Worm (Caenorhabditis elegans): ENCODE data around the gene T24D5.3.
A peak's percentile ranks its signal among the peaks of the same experiment; 100 is the strongest.

T24D5.3 gene

DNA sequence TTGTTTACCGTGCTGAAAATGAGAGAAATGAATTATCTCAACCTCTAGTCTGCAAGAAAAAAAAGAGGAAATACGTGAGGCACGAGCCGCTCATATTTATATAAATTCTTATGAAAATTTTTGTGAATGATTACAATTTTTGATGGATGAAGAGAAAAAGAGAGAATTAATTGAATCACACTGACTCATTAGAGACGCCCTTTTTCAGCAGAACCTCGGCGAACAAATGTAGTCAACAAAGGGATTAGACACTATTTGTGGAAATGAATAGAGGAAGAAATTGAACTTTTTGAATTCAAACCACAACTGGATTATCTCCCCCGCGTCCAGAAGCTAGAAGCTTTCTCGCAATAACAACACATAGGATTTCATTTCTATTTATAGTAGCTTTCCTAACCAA lies 33.1 kb upstream of the T24D5.3 start:
- TF ChIP-seq unc-42 (tag; optimal IDR thresholded peaks at IDR 0.05) = peak; percentile 14
- no peak for TF ChIP-seq ama-1 (optimal IDR thresholded peaks at IDR 0.05)

DNA sequence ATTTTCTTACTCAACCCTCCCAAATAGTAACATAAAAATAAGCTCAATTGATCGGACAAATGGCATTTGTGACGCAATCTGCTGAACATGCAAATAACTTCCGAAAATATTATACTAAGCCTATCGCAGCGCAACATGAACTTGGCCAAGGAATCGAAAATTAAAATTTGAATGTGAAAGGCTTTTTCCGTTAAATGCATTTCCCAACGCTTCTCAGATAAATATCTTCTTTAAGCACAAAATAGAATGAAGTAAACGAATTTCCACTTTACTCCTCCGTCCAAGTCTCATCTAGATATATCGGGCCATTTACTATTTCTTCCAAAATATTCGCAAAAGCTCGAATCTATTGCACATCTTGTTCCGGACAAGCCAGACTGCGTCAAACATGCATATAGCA lies 30.8 kb upstream of the T24D5.3 start:
- TF ChIP-seq unc-42 (tag; optimal IDR thresholded peaks at IDR 0.05) = peak; percentile 92
- TF ChIP-seq pha-2 (tag; optimal IDR thresholded peaks at IDR 0.05) = no peak

- TF ChIP-seq madf-2 (tag; optimal IDR thresholded peaks at IDR 0.05) (no peak), dve-1 (tag; optimal IDR thresholded peaks at IDR 0.05) (no peak)
Observed at ce11 chrX:12551633-12552032, 28.2 kb upstream of the T24D5.3 start, which contains the start of gene npr-4. TSS of gene npr-4 (minus strand) at chrX:12551684.

DNA sequence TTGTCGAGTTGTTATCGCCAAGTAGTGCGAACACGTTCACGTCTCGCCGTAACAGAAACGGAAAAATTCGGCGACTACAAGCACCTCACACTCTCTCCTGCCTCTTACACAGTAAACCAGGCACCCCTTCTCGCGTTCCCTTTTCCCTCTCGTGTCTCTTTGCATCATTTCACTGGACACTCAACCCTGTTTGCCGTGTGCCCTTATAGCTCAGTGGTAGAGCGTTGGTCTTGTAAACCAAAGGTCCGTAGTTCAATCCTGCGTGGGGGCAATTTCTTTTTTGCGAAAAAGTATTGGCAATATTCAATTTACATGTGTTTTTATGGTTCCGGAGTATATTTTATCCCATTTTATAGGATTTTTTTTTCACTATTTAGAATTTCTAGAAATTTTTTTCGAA lies 16.3 kb upstream of the T24D5.3 start:
- peak; percentile 86 for TF ChIP-seq pha-2 (tag; optimal IDR thresholded peaks at IDR 0.05)
- TF ChIP-seq ceh-14 (tag; optimal IDR thresholded peaks at IDR 0.05) = peak; percentile 88
- peak; percentile 88 for TF ChIP-seq ztf-16 (tag; optimal IDR thresholded peaks at IDR 0.05)
- peak; percentile 74 for TF ChIP-seq zip-5 (tag; optimal IDR thresholded peaks at IDR 0.05)
- peak; percentile 58 for TF ChIP-seq pqm-1 (tag; optimal IDR thresholded peaks at IDR 0.05)
- peak; percentile 97 for TF ChIP-seq ceh-45 (GFP tag; IDR thresholded peaks at IDR 0.05)
- TF ChIP-seq lim-6 (tag; optimal IDR thresholded peaks at IDR 0.05) = peak; percentile 77
- peak; percentile 59 for TF ChIP-seq unc-42 (tag; optimal IDR thresholded peaks at IDR 0.05)
- no peak for TF ChIP-seq ceh-22 (tag; optimal IDR thresholded peaks at IDR 0.05)
- peak; percentile 88 for TF ChIP-seq ahr-1 (tag; optimal IDR thresholded peaks at IDR 0.05)
- no peak for TF ChIP-seq pha-4 (tag; optimal IDR thresholded peaks at IDR 0.05)
- TF ChIP-seq unc-3 (GFP tag; conservative IDR thresholded peaks at IDR 0.05) = peak; percentile 95
- peak; percentile 90 for TF ChIP-seq unc-3 (tag; optimal IDR thresholded peaks at IDR 0.05)
- peak; percentile 62 for TF ChIP-seq hlh-30 (tag; optimal IDR thresholded peaks at IDR 0.05; ENCODE audit: insufficient read depth)
- peak; percentile 91 for TF ChIP-seq nhr-232 (tag; optimal IDR thresholded peaks at IDR 0.05)
- TF ChIP-seq ttx-3 (tag; optimal IDR thresholded peaks at IDR 0.05) = peak; percentile 92
- TF ChIP-seq eyg-1 (tag; optimal IDR thresholded peaks at IDR 0.05) = peak; percentile 84
- peak; percentile 79 for TF ChIP-seq ceh-9 (tag; optimal IDR thresholded peaks at IDR 0.05)
- TF ChIP-seq nfya-1 (tag; optimal IDR thresholded peaks at IDR 0.05) = peak; percentile 67
- peak; percentile 88 for TF ChIP-seq unc-86 (tag; optimal IDR thresholded peaks at IDR 0.05)
- TF ChIP-seq sox-4 (tag; optimal IDR thresholded peaks at IDR 0.05) = peak; percentile 90
- TF ChIP-seq ceh-30 (tag; optimal IDR thresholded peaks at IDR 0.05) = no peak
- TF ChIP-seq rnt-1 (tag; optimal IDR thresholded peaks at IDR 0.05) = peak; percentile 75
- peak; percentile 86 for TF ChIP-seq hlh-13 (GFP tag; optimal IDR thresholded peaks at IDR 0.05)
- TF ChIP-seq T23F11.4 (GFP tag; optimal IDR thresholded peaks at IDR 0.05) = peak; percentile 89
- TF ChIP-seq ceh-34 (tag; optimal IDR thresholded peaks at IDR 0.05) = peak; percentile 93
- TF ChIP-seq tbx-7 (tag; optimal IDR thresholded peaks at IDR 0.05) = peak; percentile 56
- TF ChIP-seq elt-4 (tag; optimal IDR thresholded peaks at IDR 0.05) = no peak
- TF ChIP-seq npax-4 (tag; optimal IDR thresholded peaks at IDR 0.05) = peak; percentile 86
- TF ChIP-seq sdc-2 (tag; optimal IDR thresholded peaks at IDR 0.05) = peak; percentile 92
- TF ChIP-seq lin-11 (tag; optimal IDR thresholded peaks at IDR 0.05) = peak; percentile 85
- TF ChIP-seq ama-1 (optimal IDR thresholded peaks at IDR 0.05) = no peak
- peak; percentile 78 for TF ChIP-seq dmd-4 (tag; optimal IDR thresholded peaks at IDR 0.05; ENCODE audit: borderline replicate concordance)
- peak; percentile 63 for TF ChIP-seq mec-3 (tag; optimal IDR thresholded peaks at IDR 0.05; ENCODE audit: borderline replicate concordance)
- TF ChIP-seq pros-1 (tag; optimal IDR thresholded peaks at IDR 0.05) = no peak
- peak; percentile 99 for TF ChIP-seq ref-2 (tag; optimal IDR thresholded peaks at IDR 0.05)
- peak; percentile 86 for TF ChIP-seq sox-2 (GFP tag; IDR thresholded peaks at IDR 0.05)
- TF ChIP-seq ceh-31 (tag; optimal IDR thresholded peaks at IDR 0.05) = peak; percentile 84
- TF ChIP-seq tbx-2 (tag; optimal IDR thresholded peaks at IDR 0.05) = peak; percentile 87
- peak; percentile 87 for TF ChIP-seq hlh-15 (tag; optimal IDR thresholded peaks at IDR 0.05)
- peak; percentile 94 for TF ChIP-seq elt-2 (tag; optimal IDR thresholded peaks at IDR 0.05)
- TF ChIP-seq ceh-19 (GFP tag; optimal IDR thresholded peaks at IDR 0.05) = peak; percentile 89
- peak; percentile 86 for TF ChIP-seq hlh-8 (tag; optimal IDR thresholded peaks at IDR 0.05)
- peak; percentile 33 for TF ChIP-seq fkh-10 (GFP tag; optimal IDR thresholded peaks at IDR 0.05)
- TF ChIP-seq unc-55 (GFP tag; optimal IDR thresholded peaks at IDR 0.05) = peak; percentile 22

Measured in whole organism, late embryonic.